In genomic region chrX:7068400-7068799, ce11 we compare ENCODE assay signal across 2 worm cellular contexts.
TF ChIP-seq lines count a peak whose summit lies in the region.

Gene pdi-6 (minus strand): TSS chrX:7068563.

TF ChIP-seq in whole organism, L1 larva, 84 proteins besides CTCF, POLR2A, EP300 and RAD21 (continued from another document):
- peak; percentile 83 to 89 for TF ChIP-seq lsy-2 (tag; optimal IDR thresholded peaks at IDR 0.05; lab: Kevin White, UChicago)
- peak; percentile 74 for TF ChIP-seq nhr-76 (tag; optimal IDR thresholded peaks at IDR 0.05; lab: Kevin White, UChicago)
- TF ChIP-seq mef-2 (tag; optimal IDR thresholded peaks at IDR 0.05; lab: Kevin White, UChicago), result peak; percentile 15
- TF ChIP-seq dsc-1 (tag; optimal IDR thresholded peaks at IDR 0.05; lab: Kevin White, UChicago), result no peak
- peak; percentile 66 for TF ChIP-seq vab-15 (tag; optimal IDR thresholded peaks at IDR 0.05; lab: Kevin White, UChicago)
- TF ChIP-seq fkh-4 (tag; optimal IDR thresholded peaks at IDR 0.05; lab: Kevin White, UChicago; ENCODE audit: borderline replicate concordance), result peak; percentile 38
- peak; percentile 85 for TF ChIP-seq nhr-77 (tag; optimal IDR thresholded peaks at IDR 0.05; lab: Kevin White, UChicago)
- no peak for TF ChIP-seq sox-4 (tag; optimal IDR thresholded peaks at IDR 0.05; lab: Kevin White, UChicago)
- no peak for TF ChIP-seq C34B4.2 (tag; optimal IDR thresholded peaks at IDR 0.05; lab: Kevin White, UChicago)
- TF ChIP-seq hlh-4 (tag; optimal IDR thresholded peaks at IDR 0.05; lab: Kevin White, UChicago), result no peak
- peak; percentile 58 for TF ChIP-seq unc-130 (tag; optimal IDR thresholded peaks at IDR 0.05; lab: Kevin White, UChicago)
- peak; percentile 84; the same call in 1 of the 2 replicates for TF ChIP-seq ceh-88 (GFP tag; IDR thresholded peaks at IDR 0.05; lab: Robert Waterston, UW)
- peak; percentile 92 for TF ChIP-seq nhr-90 (tag; optimal IDR thresholded peaks at IDR 0.05; lab: Kevin White, UChicago; ENCODE audit: poor library complexity)
- peak; percentile 81 for TF ChIP-seq zip-4 (GFP tag; optimal IDR thresholded peaks at IDR 0.05; lab: Kevin White, UChicago)
- peak; percentile 15 for TF ChIP-seq aha-1 (tag; optimal IDR thresholded peaks at IDR 0.05; lab: Kevin White, UChicago)
- TF ChIP-seq lin-35 (GFP tag; optimal IDR thresholded peaks at IDR 0.05; lab: Kevin White, UChicago), result peak; percentile 70 to 89
- TF ChIP-seq ceh-82 (tag; optimal IDR thresholded peaks at IDR 0.05; lab: Kevin White, UChicago), result peak; percentile 85 to 91 (median 87)
- TF ChIP-seq ces-1 (GFP tag; optimal IDR thresholded peaks at IDR 0.05; lab: Kevin White, UChicago), result no peak
- no peak for TF ChIP-seq ceh-8 (GFP tag; optimal IDR thresholded peaks at IDR 0.05; lab: Kevin White, UChicago)
- TF ChIP-seq jun-1 (tag; optimal IDR thresholded peaks at IDR 0.05; lab: Kevin White, UChicago), result peak; percentile 89
- no peak for TF ChIP-seq ets-5 (GFP tag; IDR thresholded peaks at IDR 0.05; lab: Robert Waterston, UW)
- peak; percentile 92 for TF ChIP-seq C16A3.4 (tag; optimal IDR thresholded peaks at IDR 0.05; lab: Kevin White, UChicago)
- TF ChIP-seq unc-98 (GFP tag; IDR thresholded peaks at IDR 0.05; lab: Robert Waterston, UW), result peak; percentile 60
- peak; percentile 90 for TF ChIP-seq nhr-20 (tag; optimal IDR thresholded peaks at IDR 0.05; lab: Kevin White, UChicago)

TF ChIP-seq in whole organism, young adult, 124 proteins besides CTCF, POLR2A, EP300 and RAD21 (continued from another document):
- TF ChIP-seq rcor-1 (GFP tag; IDR thresholded peaks at IDR 0.05; lab: Robert Waterston, UW), result peak; percentile 43; the same call in 1 of the 2 replicates
- no peak for TF ChIP-seq ceh-40 (GFP tag; IDR thresholded peaks at IDR 0.05; lab: Robert Waterston, UW)
- peak; percentile 52 for TF ChIP-seq atf-7 (tag; optimal IDR thresholded peaks at IDR 0.05; lab: Kevin White, UChicago)
- TF ChIP-seq Y53G8AR.9 (GFP tag; conservative IDR thresholded peaks at IDR 0.05; lab: Robert Waterston, UW), result peak; percentile 71
- TF ChIP-seq dpff-1 (tag; optimal IDR thresholded peaks at IDR 0.05; lab: Kevin White, UChicago), result no peak
- TF ChIP-seq F57A8.1 (GFP tag; optimal IDR thresholded peaks at IDR 0.05; lab: Kevin White, UChicago), result no peak
- peak; percentile 94 for TF ChIP-seq zfh-2 (GFP tag; conservative IDR thresholded peaks at IDR 0.05; lab: Robert Waterston, UW)
